Fruit fly (Drosophila melanogaster): ENCODE measurements around the gene CG33648.
A peak's percentile ranks its signal among the peaks of the same experiment; 100 is the strongest.

Gene CG33648

DNA sequence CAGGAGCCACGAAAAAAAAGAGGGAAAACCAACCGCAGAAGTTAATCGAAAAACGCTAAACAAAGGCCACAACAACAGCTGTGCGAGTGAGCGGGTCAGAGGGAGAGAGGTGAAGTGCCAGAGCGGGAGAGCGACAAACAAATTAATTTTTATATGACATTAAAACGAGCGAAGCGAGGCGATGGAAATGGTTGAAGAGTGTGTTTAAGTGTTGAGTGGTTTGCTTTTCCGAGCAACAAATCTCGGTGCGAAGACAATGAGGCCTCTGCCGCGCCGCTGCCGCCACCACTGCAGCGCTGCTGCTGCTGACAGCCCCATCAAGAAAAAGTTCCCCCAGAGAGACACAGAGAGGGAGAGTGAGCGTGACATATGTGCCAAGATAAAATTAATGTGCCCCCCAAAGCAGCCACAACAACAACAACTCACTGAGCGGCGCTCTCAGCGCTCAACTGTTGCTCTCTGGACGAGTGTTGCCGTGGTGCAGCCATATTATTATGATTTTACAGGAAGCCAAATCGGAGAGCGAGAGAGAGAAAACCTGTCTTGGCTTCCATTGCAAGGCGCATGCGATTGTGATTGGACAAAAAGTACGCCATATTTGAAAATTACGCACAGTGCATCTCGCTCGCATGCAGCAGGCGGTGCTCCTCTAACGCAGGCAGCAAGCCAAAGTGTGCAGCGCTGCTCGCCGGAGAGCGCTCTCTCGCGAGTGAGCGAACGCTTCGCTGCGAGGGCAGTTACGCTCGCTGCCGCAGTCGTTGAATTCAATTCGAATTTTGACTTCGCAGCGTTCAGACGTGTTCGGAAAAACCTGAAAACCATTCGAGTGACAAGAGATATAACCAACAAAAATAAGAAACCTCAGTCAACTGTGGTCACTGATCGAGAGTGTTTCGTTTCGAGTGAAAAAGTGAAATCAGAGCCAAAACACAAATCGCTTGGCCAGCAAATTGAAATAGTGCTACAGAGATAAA, 33.7 kb upstream of the CG33648 start, which contains the start of gene noc (continued):
- peak; percentile 9 for TF ChIP-seq Asciz (GFP tag; optimal IDR thresholded peaks at IDR 0.05)
- peak; percentile 99 for TF ChIP-seq abd-A (tag; optimal IDR thresholded peaks at IDR 0.05)
- no peak for TF ChIP-seq Ptx1 (GFP tag; IDR thresholded peaks at IDR 0.05)
- peak; percentile 44; the same call in 1 of the 2 replicates for TF ChIP-seq hbn (GFP tag; IDR thresholded peaks at IDR 0.05; ENCODE audit: partially characterized antibody)
- peak; percentile 22; the same call in 1 of the 2 replicates for TF ChIP-seq CG10959 (GFP tag; IDR thresholded peaks at IDR 0.05)
- peak; percentile 49; the same call in 1 of the 2 replicates for TF ChIP-seq Rfx (GFP tag; IDR thresholded peaks at IDR 0.05)
- peak; percentile 52; the same call in 1 of the 2 replicates for TF ChIP-seq stc (GFP tag; IDR thresholded peaks at IDR 0.05)
- peak; percentile 5 for TF ChIP-seq gem (tag; optimal IDR thresholded peaks at IDR 0.05)
- no peak for TF ChIP-seq hb (GFP tag; IDR thresholded peaks at IDR 0.05; ENCODE audit: partially characterized antibody)
- TF ChIP-seq CrebB (tag; optimal IDR thresholded peaks at IDR 0.05), result no peak
- no peak for TF ChIP-seq CG33213 (GFP tag; optimal IDR thresholded peaks at IDR 0.05)
- peak; percentile 32 for TF ChIP-seq CG12769 (tag; optimal IDR thresholded peaks at IDR 0.05)
- TF ChIP-seq Spps (tag; optimal IDR thresholded peaks at IDR 0.05), result no peak
- peak; percentile 19 for TF ChIP-seq Sox102F (GFP tag; optimal IDR thresholded peaks at IDR 0.05)
- TF ChIP-seq CG42726 (GFP tag; IDR thresholded peaks at IDR 0.05; ENCODE audit: partially characterized antibody), result peak; percentile 78
- no peak for TF ChIP-seq Dip3 (GFP tag; optimal IDR thresholded peaks at IDR 0.05)
- no peak for TF ChIP-seq kay (GFP tag; optimal IDR thresholded peaks at IDR 0.05)
- TF ChIP-seq CG17612 (GFP tag; IDR thresholded peaks at IDR 0.05), result 0 out of 2 replicates have a peak, but pooled peaks have one; percentile 8
- no peak for TF ChIP-seq Dek (tag; optimal IDR thresholded peaks at IDR 0.05)
- TF ChIP-seq CG14441 (GFP tag; IDR thresholded peaks at IDR 0.05), result no peak
- peak; percentile 14 for TF ChIP-seq HmgZ (tag; optimal IDR thresholded peaks at IDR 0.05)
- peak; percentile 88 for TF ChIP-seq ewg (GFP tag; optimal IDR thresholded peaks at IDR 0.05)
- TF ChIP-seq fd102C (GFP tag; optimal IDR thresholded peaks at IDR 0.05), result peak; percentile 73
- TF ChIP-seq rib (GFP tag; IDR thresholded peaks at IDR 0.05), result no peak; the same call in 1 of the 2 replicates
- TF ChIP-seq Six4 (GFP tag; optimal IDR thresholded peaks at IDR 0.05), result no peak
- TF ChIP-seq nerfin-2 (GFP tag; IDR thresholded peaks at IDR 0.05; ENCODE audit: partially characterized antibody), result peak; percentile 28; the same call in 1 of the 2 replicates
- TF ChIP-seq Abd-B (GFP tag; optimal IDR thresholded peaks at IDR 0.05), result peak; percentile 57
- no peak for TF ChIP-seq PHDP (tag; optimal IDR thresholded peaks at IDR 0.05)
- TF ChIP-seq CG5180 (GFP tag; optimal IDR thresholded peaks at IDR 0.05), result peak; percentile 11
- TF ChIP-seq CG15011 (GFP tag; optimal IDR thresholded peaks at IDR 0.05), result no peak
- TF ChIP-seq Opbp (GFP tag; IDR thresholded peaks at IDR 0.05; ENCODE audit: partially characterized antibody), result peak; percentile 64; the same call in 2 of the 3 replicates
- TF ChIP-seq Hr51 (GFP tag; optimal IDR thresholded peaks at IDR 0.05), result peak in 1 of 2 experiments; percentile 7
- TF ChIP-seq CG11456 (GFP tag; IDR thresholded peaks at IDR 0.05), result 0 out of 3 replicates have a peak, but pooled peaks have one; percentile 56
- no peak for TF ChIP-seq fd96Cb (tag; optimal IDR thresholded peaks at IDR 0.05)
- peak; percentile 24 for TF ChIP-seq dmrt99B (tag; optimal IDR thresholded peaks at IDR 0.05)
- TF ChIP-seq CG1024 (GFP tag; IDR thresholded peaks at IDR 0.05), result peak; percentile 54; the same call in 1 of the 2 replicates
- TF ChIP-seq CG10366 (GFP tag; IDR thresholded peaks at IDR 0.05), result no peak
- peak; percentile 83 for TF ChIP-seq sug (tag; optimal IDR thresholded peaks at IDR 0.05)
- 0 out of 3 replicates have a peak, but pooled peaks have one; percentile 20 for TF ChIP-seq ase (GFP tag; IDR thresholded peaks at IDR 0.05)
- TF ChIP-seq Vsx1 (GFP tag; optimal IDR thresholded peaks at IDR 0.05), result peak; percentile 59
- 0 out of 3 replicates have a peak, but pooled peaks have one; percentile 21 for TF ChIP-seq tgo (GFP tag; IDR thresholded peaks at IDR 0.05)
- TF ChIP-seq nau (GFP tag; optimal IDR thresholded peaks at IDR 0.05), result peak; percentile 41
- no peak for TF ChIP-seq pnt (GFP tag; optimal IDR thresholded peaks at IDR 0.05)
- peak; percentile 24 for TF ChIP-seq gsb-n (tag; optimal IDR thresholded peaks at IDR 0.05)
- TF ChIP-seq fd64A (GFP tag; optimal IDR thresholded peaks at IDR 0.05), result peak; percentile 36
- peak; percentile 8 for TF ChIP-seq sd (tag; optimal IDR thresholded peaks at IDR 0.05)

Measured in whole organism, embryonic.